Worm (Caenorhabditis elegans): ENCODE measurements around the gene T04F8.8.
A peak's percentile ranks its signal among the peaks of the same experiment; 100 is the strongest.

T04F8.8 gene

ce11 chrX:11628580-11628979 lies 18.7 kb upstream of the T04F8.8 start, which contains the start of gene spp-30:
Gene spp-30 (minus strand): TSS chrX:11628680.
- TF ChIP-seq unc-120 (tag; optimal IDR thresholded peaks at IDR 0.05; ENCODE audit: poor library complexity, severe bottlenecking) (no peak), mab-5 (tag; optimal IDR thresholded peaks at IDR 0.05) (no peak), blmp-1 (tag; optimal IDR thresholded peaks at IDR 0.05) (no peak), hlh-1 (tag; optimal IDR thresholded peaks at IDR 0.05) (no peak), flh-1 (GFP tag; optimal IDR thresholded peaks at IDR 0.05) (no peak), nhr-76 (tag; optimal IDR thresholded peaks at IDR 0.05) (no peak), cnd-1 (tag; optimal IDR thresholded peaks at IDR 0.05) (no peak), sem-2 (GFP tag; optimal IDR thresholded peaks at IDR 0.05) (no peak), drap-1 (GFP tag; optimal IDR thresholded peaks at IDR 0.05) (no peak), nhr-28 (tag; optimal IDR thresholded peaks at IDR 0.05) (no peak), ztf-11 (tag; optimal IDR thresholded peaks at IDR 0.05) (no peak), M03D4.4 (tag; optimal IDR thresholded peaks at IDR 0.05) (no peak), mls-2 (tag; optimal IDR thresholded peaks at IDR 0.05) (no peak), mep-1 (tag; optimal IDR thresholded peaks at IDR 0.05) (no peak), unc-62 (GFP tag; optimal IDR thresholded peaks at IDR 0.05) (no peak), lsy-2 (tag; optimal IDR thresholded peaks at IDR 0.05) (no peak), lin-32 (GFP tag; optimal IDR thresholded peaks at IDR 0.05) (no peak), nhr-12 (tag; optimal IDR thresholded peaks at IDR 0.05) (no peak)

- TF ChIP-seq ces-1 (GFP tag; optimal IDR thresholded peaks at IDR 0.05): peak; percentile 89
- no peak for TF ChIP-seq cnd-1 (tag; optimal IDR thresholded peaks at IDR 0.05)
Observed at ce11 chrX:11630499-11630898, 16.8 kb upstream of the T04F8.8 start.

ce11 chrX:11632107-11632506 lies 15.2 kb upstream of the T04F8.8 start, which contains the start of gene sto-6:
Gene sto-6 (plus strand): TSS chrX:11632407.
- TF ChIP-seq blmp-1 (tag; optimal IDR thresholded peaks at IDR 0.05) (no peak), nhr-2 (tag; optimal IDR thresholded peaks at IDR 0.05) (no peak), ham-2 (GFP tag; optimal IDR thresholded peaks at IDR 0.05) (no peak), M03D4.4 (tag; optimal IDR thresholded peaks at IDR 0.05) (no peak), cnd-1 (tag; optimal IDR thresholded peaks at IDR 0.05) (no peak), nhr-12 (tag; optimal IDR thresholded peaks at IDR 0.05) (no peak), bed-3 (GFP tag; optimal IDR thresholded peaks at IDR 0.05) (no peak), elt-3 (tag; optimal IDR thresholded peaks at IDR 0.05) (no peak), lin-32 (GFP tag; optimal IDR thresholded peaks at IDR 0.05) (no peak), mls-2 (tag; optimal IDR thresholded peaks at IDR 0.05) (no peak), hlh-1 (tag; optimal IDR thresholded peaks at IDR 0.05) (no peak), nhr-237 (tag; optimal IDR thresholded peaks at IDR 0.05) (no peak), ces-1 (GFP tag; optimal IDR thresholded peaks at IDR 0.05) (no peak), nhr-28 (tag; optimal IDR thresholded peaks at IDR 0.05) (no peak), unc-39 (tag; optimal IDR thresholded peaks at IDR 0.05) (no peak), mep-1 (tag; optimal IDR thresholded peaks at IDR 0.05) (no peak), ceh-39 (tag; optimal IDR thresholded peaks at IDR 0.05) (no peak), drap-1 (GFP tag; optimal IDR thresholded peaks at IDR 0.05) (no peak)

ce11 chrX:11633278-11633677 lies 14.0 kb upstream of the T04F8.8 start:
- TF ChIP-seq unc-62 (GFP tag; optimal IDR thresholded peaks at IDR 0.05) (no peak), lsy-2 (tag; optimal IDR thresholded peaks at IDR 0.05) (no peak), ces-1 (GFP tag; optimal IDR thresholded peaks at IDR 0.05) (peak; percentile 33)

ce11 chrX:11637721-11638120 lies 9.5 kb upstream of the T04F8.8 start:
- no peak for TF ChIP-seq bed-3 (GFP tag; optimal IDR thresholded peaks at IDR 0.05)
- peak; percentile 27 for TF ChIP-seq hlh-1 (tag; optimal IDR thresholded peaks at IDR 0.05)

ce11 chrX:11638987-11639386 lies 8.3 kb upstream of the T04F8.8 start:
- no peak for TF ChIP-seq nhr-237 (tag; optimal IDR thresholded peaks at IDR 0.05)
- TF ChIP-seq ces-1 (GFP tag; optimal IDR thresholded peaks at IDR 0.05): peak; percentile 98

DNA sequence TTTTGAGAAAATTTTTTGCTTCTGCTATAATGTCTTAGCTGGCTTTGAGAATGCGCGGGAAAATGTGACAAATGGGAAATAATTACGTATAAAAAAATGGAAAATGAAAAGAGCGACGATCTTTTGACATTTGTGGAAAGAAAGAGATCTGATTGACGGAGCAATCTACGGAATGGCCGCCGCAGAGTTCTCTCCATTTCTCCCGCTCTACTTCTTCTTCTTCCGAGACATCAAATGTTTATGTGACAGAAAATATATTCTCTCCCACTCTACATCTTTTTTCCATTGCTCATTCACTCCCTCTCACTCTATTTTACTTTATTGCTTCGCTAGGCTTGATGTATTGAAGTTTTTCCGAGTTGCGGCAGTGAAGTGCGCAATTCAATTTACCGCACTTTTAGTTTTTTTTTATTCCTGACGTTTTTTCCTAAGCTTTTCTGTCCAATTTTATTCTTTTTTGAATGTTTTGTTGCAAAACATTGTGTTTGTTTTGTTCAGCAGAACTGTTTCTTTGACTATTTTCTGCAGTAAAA lies 6.7 kb upstream of the T04F8.8 start:
- TF ChIP-seq unc-62 (GFP tag; optimal IDR thresholded peaks at IDR 0.05): peak; percentile 62
- peak; percentile 82 for TF ChIP-seq ces-1 (GFP tag; optimal IDR thresholded peaks at IDR 0.05)
- TF ChIP-seq zip-8 (tag; optimal IDR thresholded peaks at IDR 0.05): no peak
- TF ChIP-seq unc-120 (tag; optimal IDR thresholded peaks at IDR 0.05; ENCODE audit: poor library complexity, severe bottlenecking): peak; percentile 17
- TF ChIP-seq flh-1 (GFP tag; optimal IDR thresholded peaks at IDR 0.05): no peak

All from whole organism, mixed stage, embryonic.